Worm (Caenorhabditis elegans) whole organism, L4 larva: ENCODE results near the gene M04C3.5.
A peak's percentile ranks its signal among the peaks of the same experiment; 100 is the strongest.

Source experiments
- F37D6.2 ChIP-seq: sonication (generic microtip); optimal IDR thresholded peaks from 2 replicates; lab custom pipeline; 2016; ENCODE audit warnings: mild to moderate bottlenecking, missing genetic modification characterization, missing compliant biosample characterization
- T20F7.1 ChIP-seq: fragments of 200-800 bp; sonication (Bioruptor generic); optimal IDR thresholded peaks from 2 replicates; lab custom pipeline; 2018; ENCODE audit warnings: mild to moderate bottlenecking, missing genetic modification characterization, missing compliant biosample characterization
- Y75B8A.6 ChIP-seq: fragments of 200-800 bp; sonication (Bioruptor generic); IDR thresholded peaks from 2 replicates; pipeline ENCODE4 v1.3.6; 2022; ENCODE audit warnings: missing genetic modification reagents, missing genetic modification characterization, missing compliant biosample characterization
- aha-1 ChIP-seq: fragments of 150-350 bp; peaks from one replicate; lab custom pipeline; 2014; ENCODE audit warnings: missing biosample characterization, missing genetic modification characterization
- daf-16 ChIP-seq, 3 experiments: sonication (generic microtip); optimal IDR thresholded peaks; 2 replicates each; lab custom pipeline; 2016 to 2017; ENCODE audit warnings: missing genetic modification characterization in 3 of 3, missing genetic modification reagents in 3 of 3, mild to moderate bottlenecking in 2 of 3, missing compliant biosample characterization in 2 of 3, missing biosample characterization in 1 of 3, moderate library complexity in 1 of 3
- duxl-1 ChIP-seq: sonication (generic microtip); optimal IDR thresholded peaks from 2 replicates; lab custom pipeline; 2016; ENCODE audit warnings: mild to moderate bottlenecking, missing genetic modification characterization, moderate library complexity, missing compliant biosample characterization; ENCODE audit not compliant: poor library complexity
- lin-29 ChIP-seq: fragments of 200-800 bp; sonication (Bioruptor generic); IDR thresholded peaks from 2 replicates; pipeline ENCODE4 v1.3.6; 2022; ENCODE audit warnings: missing genetic modification reagents, missing genetic modification characterization, missing compliant biosample characterization
- madf-9 ChIP-seq: fragments of 200-800 bp; sonication (Bioruptor generic); conservative IDR thresholded peaks from 2 replicates; pipeline ENCODE4 v1.3.6; 2022; ENCODE audit warnings: missing genetic modification reagents, missing genetic modification characterization, missing compliant biosample characterization
- nhr-11 ChIP-seq: fragments of 150-350 bp; optimal IDR thresholded peaks from 2 replicates; lab custom pipeline; 2014; ENCODE audit warnings: missing biosample characterization, missing genetic modification characterization
- nhr-48 ChIP-seq: sonication (generic microtip); optimal IDR thresholded peaks from 2 replicates; lab custom pipeline; 2016; ENCODE audit warnings: mild to moderate bottlenecking, missing genetic modification characterization, missing compliant biosample characterization

M04C3.5 gene

DNA sequence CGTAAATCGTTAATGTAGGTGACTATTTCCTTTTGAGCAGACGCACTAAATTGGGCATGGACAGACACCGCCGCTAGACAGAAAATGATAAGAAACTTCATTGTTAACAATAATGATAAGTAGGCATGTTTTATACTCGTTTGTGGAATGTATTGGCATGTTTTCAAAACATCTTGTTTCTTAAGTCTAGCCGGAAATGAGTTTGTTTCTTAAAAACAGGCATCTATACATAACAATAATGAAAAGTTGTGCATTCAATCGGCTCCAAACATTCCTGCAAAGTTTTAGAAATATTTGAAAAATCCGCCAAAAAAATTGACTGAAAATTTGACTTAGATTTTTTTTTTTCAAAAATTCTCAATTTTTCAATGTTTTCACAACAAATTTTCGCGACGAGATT, 46.1 kb downstream of the M04C3.5 start, which contains the start of gene scl-21:
TSS of gene scl-21 (minus strand) at position 101 of the 400 bp plus-strand sequence.
- no peak for TF ChIP-seq T20F7.1 (GFP tag; lab: Kevin White, UChicago)
- no peak for TF ChIP-seq daf-16 (GFP tag; optimal IDR thresholded peaks at IDR 0.05; lab: Kevin White, UChicago)
- TF ChIP-seq daf-16 (tag; optimal IDR thresholded peaks at IDR 0.05; lab: Kevin White, UChicago) = no peak
- TF ChIP-seq nhr-11 = no peak
- TF ChIP-seq Y75B8A.6 (GFP tag; lab: Robert Waterston, UW) = no peak
- no peak for TF ChIP-seq duxl-1 (tag; lab: Kevin White, UChicago)
- no peak for TF ChIP-seq madf-9 (GFP tag; lab: Robert Waterston, UW)
- TF ChIP-seq F37D6.2 (tag; lab: Kevin White, UChicago) = no peak

DNA sequence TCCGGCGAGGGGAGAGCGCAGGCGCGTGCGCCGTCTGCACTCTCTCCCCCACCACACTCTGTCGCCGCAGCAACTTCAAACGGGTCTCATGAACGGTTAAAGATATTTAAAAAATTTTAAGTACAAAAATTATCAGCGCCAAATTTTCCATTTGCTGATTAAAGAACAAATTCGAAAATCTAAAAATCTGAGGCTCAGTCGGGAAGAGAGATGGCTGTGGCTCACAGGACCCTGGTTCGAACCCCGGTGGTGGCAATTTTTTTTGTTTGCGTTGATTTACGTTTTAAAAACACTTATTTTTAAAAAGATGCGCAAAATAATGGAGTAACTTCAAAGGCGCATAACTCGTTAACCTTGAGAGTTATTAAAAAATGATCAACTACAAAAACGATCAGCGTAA, 47.6 kb downstream of the M04C3.5 start:
- TF ChIP-seq nhr-48 (tag; lab: Kevin White, UChicago) = no peak
- peak; percentile 2 for TF ChIP-seq aha-1
- no peak for TF ChIP-seq lin-29 (GFP tag; lab: Robert Waterston, UW)
- TF ChIP-seq, all 104 proteins: peak for 1
